ENCODE assay signal across 2 fruit fly cellular contexts in genomic region chr2L:868961-869360, dm6.
TF ChIP-seq lines count a peak whose summit lies in the region.

No protein-coding gene starts in this region.

- TF ChIP-seq CTCF in whole organism, embryonic (GFP tag; optimal IDR thresholded peaks at IDR 0.05; lab: Kevin White, UChicago) = no peak

TF ChIP-seq in Kc167, 6 proteins besides CTCF, POLR2A, EP300 and RAD21:
- TF ChIP-seq insv (optimal IDR thresholded peaks at IDR 0.05; lab: Kevin White, UChicago) (no peak), ttk (optimal IDR thresholded peaks at IDR 0.05; lab: Kevin White, UChicago) (peak; percentile 51)

TF ChIP-seq in whole organism, embryonic, 481 proteins besides CTCF, POLR2A, EP300 and RAD21:
- TF ChIP-seq chn (GFP tag; optimal IDR thresholded peaks at IDR 0.05; lab: Kevin White, UChicago) (no peak), sens (GFP tag; lab: Kevin White, UChicago) (peak; percentile 65), corto (GFP tag; optimal IDR thresholded peaks at IDR 0.05; lab: Kevin White, UChicago) (no peak), Ets65A (GFP tag; lab: Kevin White, UChicago) (peak; percentile 76), CG13624 (GFP tag; optimal IDR thresholded peaks at IDR 0.05; lab: Kevin White, UChicago) (no peak), CG15073 (GFP tag; optimal IDR thresholded peaks at IDR 0.05; lab: Kevin White, UChicago) (no peak), Med (GFP tag; lab: Kevin White, UChicago) (peak; percentile 62), CG6791 (GFP tag; IDR thresholded peaks at IDR 0.05; lab: Robert Waterston, UW; ENCODE audit: partially characterized antibody) (0 out of 3 replicates have a peak, but pooled peaks have one; percentile 9), jumu (GFP tag; optimal IDR thresholded peaks at IDR 0.05; lab: Kevin White, UChicago) (no peak)
